Worm (Caenorhabditis elegans) whole organism, late embryonic: Measurements from ENCODE around the gene atg-13.

Experiments
- C08G9.2 ChIP-seq: sonication (generic microtip); optimal IDR thresholded peaks from 2 replicates; lab custom pipeline; 2016; ENCODE audit warnings: mild to moderate bottlenecking, missing genetic modification characterization, moderate library complexity, missing compliant biosample characterization
- C38D4.7 ChIP-seq: fragments of 200-800 bp; sonication (Bioruptor generic); optimal IDR thresholded peaks from 2 replicates; lab custom pipeline; 2018; ENCODE audit warnings: mild to moderate bottlenecking, missing genetic modification characterization, moderate library complexity, missing compliant biosample characterization
- K02D7.2 ChIP-seq: sonication (generic microtip); optimal IDR thresholded peaks from 2 replicates; lab custom pipeline; 2017; ENCODE audit warnings: mild to moderate bottlenecking, missing genetic modification characterization, missing compliant biosample characterization
- K09A11.1 ChIP-seq: sonication (generic microtip); optimal IDR thresholded peaks from 2 replicates; lab custom pipeline; 2017; ENCODE audit warnings: antibody characterized with exemption, mild to moderate bottlenecking, missing genetic modification characterization, missing compliant biosample characterization; ENCODE audit not compliant: insufficient read depth
- T23F11.4 ChIP-seq: fragments of 200-800 bp; sonication (Bioruptor generic); optimal IDR thresholded peaks from 2 replicates; lab custom pipeline; 2018; ENCODE audit warnings: mild to moderate bottlenecking, missing genetic modification characterization, missing compliant biosample characterization
- Y22D7AL.16 ChIP-seq: sonication (generic microtip); optimal IDR thresholded peaks from 2 replicates; lab custom pipeline; 2016; ENCODE audit warnings: missing genetic modification characterization, missing compliant biosample characterization
- ahr-1 ChIP-seq: sonication (generic microtip); optimal IDR thresholded peaks from 2 replicates; lab custom pipeline; 2016; ENCODE audit warnings: missing genetic modification characterization, missing compliant biosample characterization
- ama-1 ChIP-seq: fragments of 150-350 bp; optimal IDR thresholded peaks from 2 replicates; lab custom pipeline; 2014
- ceh-18 ChIP-seq: sonication (generic microtip); optimal IDR thresholded peaks from 2 replicates; lab custom pipeline; 2016; ENCODE audit warnings: missing genetic modification characterization, missing compliant biosample characterization
- ceh-19 ChIP-seq: fragments of 200-800 bp; sonication (Bioruptor generic); optimal IDR thresholded peaks from 2 replicates; lab custom pipeline; 2018; ENCODE audit warnings: mild to moderate bottlenecking, missing genetic modification characterization, missing compliant biosample characterization
- ceh-2 ChIP-seq: sonication (generic microtip); optimal IDR thresholded peaks from 2 replicates; lab custom pipeline; 2016; ENCODE audit warnings: missing genotype, missing genetic modification characterization, missing compliant biosample characterization
- ceh-34 ChIP-seq: sonication (generic microtip); optimal IDR thresholded peaks from 2 replicates; lab custom pipeline; 2016; ENCODE audit warnings: mild to moderate bottlenecking, missing genetic modification characterization, missing compliant biosample characterization
- ceh-45 ChIP-seq: fragments of 200-800 bp; sonication (Bioruptor generic); IDR thresholded peaks from 2 replicates; pipeline ENCODE4 v1.3.6; 2022; ENCODE audit warnings: missing genetic modification reagents, missing genetic modification characterization, missing compliant biosample characterization
- ceh-6 ChIP-seq: fragments of 200-800 bp; sonication (Bioruptor generic); optimal IDR thresholded peaks from 2 replicates; lab custom pipeline; 2018; ENCODE audit warnings: mild to moderate bottlenecking, missing genetic modification characterization, missing compliant biosample characterization
- ets-4 ChIP-seq: sonication (generic microtip); optimal IDR thresholded peaks from 2 replicates; lab custom pipeline; 2016; ENCODE audit warnings: missing genetic modification characterization, missing compliant biosample characterization
- eyg-1 ChIP-seq: sonication (generic microtip); optimal IDR thresholded peaks from 2 replicates; lab custom pipeline; 2016; ENCODE audit warnings: missing genotype, missing genetic modification characterization, missing compliant biosample characterization
- fax-1 ChIP-seq: sonication (generic microtip); optimal IDR thresholded peaks from 2 replicates; lab custom pipeline; 2016; ENCODE audit warnings: missing genotype, missing genetic modification characterization, missing compliant biosample characterization
- gmeb-2 ChIP-seq: sonication (generic microtip); optimal IDR thresholded peaks from 2 replicates; lab custom pipeline; 2016; ENCODE audit warnings: missing genetic modification characterization, inconsistent platforms, missing compliant biosample characterization
- hlh-13 ChIP-seq: fragments of 200-800 bp; sonication (Bioruptor generic); optimal IDR thresholded peaks from 2 replicates; lab custom pipeline; 2018; ENCODE audit warnings: mild to moderate bottlenecking, missing genetic modification characterization, missing compliant biosample characterization
- hlh-15 ChIP-seq: sonication (generic microtip); optimal IDR thresholded peaks from 2 replicates; lab custom pipeline; 2016; ENCODE audit warnings: missing genetic modification characterization, missing compliant biosample characterization
- hlh-30 ChIP-seq: sonication (generic microtip); optimal IDR thresholded peaks from 2 replicates; lab custom pipeline; 2017; ENCODE audit warnings: antibody characterized with exemption, missing genetic modification characterization, missing compliant biosample characterization; ENCODE audit not compliant: insufficient read depth
- hlh-6 ChIP-seq: sonication (generic microtip); optimal IDR thresholded peaks from 2 replicates; lab custom pipeline; 2016; ENCODE audit warnings: missing genotype, missing genetic modification characterization, missing compliant biosample characterization
- hlh-8 ChIP-seq: sonication (generic microtip); optimal IDR thresholded peaks from 2 replicates; lab custom pipeline; 2016; ENCODE audit warnings: missing genotype, missing genetic modification characterization, missing compliant biosample characterization
- lim-6 ChIP-seq: sonication (generic microtip); optimal IDR thresholded peaks from 2 replicates; lab custom pipeline; 2016; ENCODE audit warnings: missing genetic modification characterization, missing compliant biosample characterization
- lin-11 ChIP-seq: fragments of 200-800 bp; sonication (Bioruptor generic); optimal IDR thresholded peaks from 2 replicates; lab custom pipeline; 2018; ENCODE audit warnings: mild to moderate bottlenecking, missing genetic modification characterization, missing compliant biosample characterization
- nfya-1 ChIP-seq: sonication (generic microtip); optimal IDR thresholded peaks from 2 replicates; lab custom pipeline; 2017; ENCODE audit warnings: missing genetic modification characterization, mild to moderate bottlenecking, missing compliant biosample characterization, antibody characterized with exemption, moderate library complexity
- npax-4 ChIP-seq: sonication (generic microtip); optimal IDR thresholded peaks from 2 replicates; lab custom pipeline; 2016; ENCODE audit warnings: missing genetic modification characterization, missing compliant biosample characterization
- odd-2 ChIP-seq: sonication (generic microtip); optimal IDR thresholded peaks from 2 replicates; lab custom pipeline; 2017; ENCODE audit warnings: antibody characterized with exemption, mild to moderate bottlenecking, missing genetic modification characterization, missing compliant biosample characterization
- pag-3 ChIP-seq: sonication (generic microtip); optimal IDR thresholded peaks from 2 replicates; lab custom pipeline; 2016; ENCODE audit warnings: missing compliant biosample characterization, missing genetic modification characterization, borderline replicate concordance
- pax-1 ChIP-seq: fragments of 150-350 bp; optimal IDR thresholded peaks from 2 replicates; lab custom pipeline; 2014; ENCODE audit warnings: missing biosample characterization, missing genetic modification characterization
- pha-4 ChIP-seq: fragments of 150-350 bp; optimal IDR thresholded peaks from 2 replicates; lab custom pipeline; 2018; ENCODE audit warnings: missing biosample characterization, missing genetic modification reagents, missing genetic modification characterization
- ref-2 ChIP-seq: sonication (generic microtip); optimal IDR thresholded peaks from 2 replicates; lab custom pipeline; 2016; ENCODE audit warnings: missing genetic modification characterization, missing compliant biosample characterization
- rnt-1 ChIP-seq: sonication (generic microtip); optimal IDR thresholded peaks from 2 replicates; lab custom pipeline; 2016; ENCODE audit warnings: missing genetic modification characterization, missing compliant biosample characterization
- sdc-2 ChIP-seq: sonication (generic microtip); optimal IDR thresholded peaks from 2 replicates; lab custom pipeline; 2016; ENCODE audit warnings: missing genotype, missing genetic modification characterization, missing compliant biosample characterization
- sox-4 ChIP-seq: sonication (generic microtip); optimal IDR thresholded peaks from 2 replicates; lab custom pipeline; 2017; ENCODE audit warnings: mild to moderate bottlenecking, missing genetic modification characterization, inconsistent platforms, missing compliant biosample characterization
- tbx-2 ChIP-seq: sonication (generic microtip); optimal IDR thresholded peaks from 2 replicates; lab custom pipeline; 2016; ENCODE audit warnings: missing genetic modification characterization, missing compliant biosample characterization
- unc-3 ChIP-seq, 2 experiments: fragments of 200-800 bp in 1 of 2; sonication (Bioruptor generic) in 1 of 2; sonication (generic microtip) in 1 of 2; conservative IDR thresholded peaks in 1 of 2; optimal IDR thresholded peaks in 1 of 2; 2 replicates each; pipeline versions ENCODE4 v1.3.6 to Lab custom; 2016 to 2022; ENCODE audit warnings: missing compliant biosample characterization in 2 of 2, missing genetic modification characterization in 2 of 2, missing genetic modification reagents in 1 of 2
- unc-42 ChIP-seq: sonication (generic microtip); optimal IDR thresholded peaks from 2 replicates; lab custom pipeline; 2016; ENCODE audit warnings: missing genotype, missing genetic modification characterization, missing compliant biosample characterization
- zip-5 ChIP-seq: sonication (generic microtip); optimal IDR thresholded peaks from 2 replicates; lab custom pipeline; 2016; ENCODE audit warnings: missing genetic modification characterization, missing compliant biosample characterization
- ztf-16 ChIP-seq: sonication (generic microtip); optimal IDR thresholded peaks from 2 replicates; lab custom pipeline; 2017; ENCODE audit warnings: missing genetic modification characterization, missing compliant biosample characterization

Gene atg-13

DNA sequence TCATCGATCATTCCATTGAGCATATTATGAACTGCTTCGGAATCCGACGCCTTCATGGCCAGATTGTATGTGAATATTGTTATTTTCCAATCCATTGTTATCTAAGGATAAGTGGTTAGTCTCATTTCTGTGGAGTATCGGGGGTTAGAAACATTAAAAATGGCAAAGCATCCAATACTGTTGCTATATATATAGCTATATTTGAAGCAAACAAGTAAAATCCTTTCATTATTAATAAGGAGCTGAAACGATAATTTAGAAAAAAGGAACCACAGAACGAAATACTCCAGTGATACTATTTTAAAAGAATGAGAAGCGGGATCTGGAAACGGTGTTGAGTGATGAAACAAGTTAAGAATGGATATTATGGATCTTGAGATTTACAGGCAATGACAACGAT lies 3.2 kb upstream of the atg-13 start, which contains the start of gene inpp-5K:
inpp-5K (minus strand) TSS at position 101 of the 400 bp plus-strand sequence.
- no peak for TF ChIP-seq tbx-2 (tag; lab: Kevin White, UChicago)

DNA sequence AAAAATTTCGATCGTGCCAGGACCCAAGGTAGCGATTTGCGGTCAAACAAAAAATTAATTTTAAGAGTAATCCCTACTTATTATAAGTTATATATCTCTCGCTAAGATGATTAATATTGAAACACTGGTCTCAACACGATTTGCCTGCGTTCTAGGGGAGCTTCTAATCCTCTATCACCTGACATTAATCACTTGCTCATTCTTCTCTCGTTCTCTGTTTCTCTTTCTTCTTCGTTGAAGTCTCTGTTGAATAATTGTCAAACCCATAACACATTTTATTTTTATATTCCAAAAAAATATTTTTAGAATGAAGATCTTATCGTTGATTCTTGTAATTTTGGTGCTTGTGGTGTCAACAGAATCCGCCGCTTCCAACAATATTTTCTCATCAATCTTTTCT lies 2.8 kb downstream of the atg-13 start, which contains the start of gene D2007.1:
D2007.1 (plus strand) TSS at position 301 of the 400 bp plus-strand sequence.
- TF ChIP-seq sox-4 (tag; lab: Kevin White, UChicago), result no peak
- peak; percentile 27 for TF ChIP-seq hlh-30

DNA sequence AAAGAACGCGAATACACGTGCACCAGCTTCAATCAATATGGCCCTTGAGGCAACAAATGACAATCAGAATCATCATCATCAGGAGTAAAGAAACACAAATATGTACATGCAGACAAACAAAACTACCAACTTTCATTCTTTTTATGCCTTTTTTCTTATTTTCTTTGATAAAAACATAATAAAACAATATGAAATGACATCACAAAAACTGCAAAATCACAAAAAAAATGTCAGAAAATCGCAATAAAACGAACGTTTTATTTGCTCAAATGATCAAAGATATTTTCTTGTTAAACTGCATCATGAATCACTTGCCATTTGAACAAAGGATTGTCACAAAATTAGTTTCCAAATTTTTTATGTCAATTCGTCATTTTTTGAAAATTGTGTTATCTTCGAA lies 3.6 kb downstream of the atg-13 start:
- TF ChIP-seq pag-3 (tag; lab: Kevin White, UChicago), result no peak
- TF ChIP-seq odd-2 (tag; lab: Kevin White, UChicago), result no peak
- no peak for TF ChIP-seq ama-1
- no peak for TF ChIP-seq C08G9.2
- no peak for TF ChIP-seq C38D4.7 (GFP tag; lab: Kevin White, UChicago)
- TF ChIP-seq hlh-15 (tag; lab: Kevin White, UChicago), result no peak
- TF ChIP-seq K09A11.1 (tag; lab: Kevin White, UChicago), result no peak
- TF ChIP-seq ceh-6 (GFP tag; lab: Kevin White, UChicago), result no peak
- no peak for TF ChIP-seq pax-1 (tag; lab: Kevin White, UChicago)
- no peak for TF ChIP-seq sdc-2 (tag; lab: Kevin White, UChicago)
- no peak for TF ChIP-seq ceh-18 (tag; lab: Kevin White, UChicago)
- no peak for TF ChIP-seq zip-5 (tag; lab: Kevin White, UChicago)
- no peak for TF ChIP-seq ceh-45 (GFP tag; lab: Robert Waterston, UW)
- TF ChIP-seq ceh-19 (GFP tag; lab: Kevin White, UChicago), result no peak
- TF ChIP-seq npax-4 (tag; lab: Kevin White, UChicago), result no peak
- TF ChIP-seq hlh-13 (GFP tag; lab: Kevin White, UChicago), result no peak
- TF ChIP-seq ceh-2 (tag; lab: Kevin White, UChicago), result no peak

DNA sequence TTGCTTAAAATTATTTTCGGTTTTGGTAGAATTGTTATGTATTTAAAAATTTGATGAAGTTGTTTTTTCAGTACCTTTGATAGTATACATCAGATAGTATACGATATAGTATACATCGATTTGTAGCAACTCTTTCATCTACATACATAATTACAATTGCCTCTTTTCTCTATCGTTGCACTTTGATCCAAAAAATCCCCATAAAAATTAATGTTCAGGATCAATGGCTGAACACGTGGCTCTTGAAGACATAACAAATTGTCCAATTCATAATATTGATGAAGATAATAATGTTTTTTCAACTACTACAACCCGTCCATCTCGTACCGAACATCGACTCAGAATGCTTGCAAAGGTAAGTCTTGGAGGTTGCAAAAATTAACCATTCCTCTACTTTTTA lies 9.2 kb downstream of the atg-13 start, which contains the start of gene D2007.2:
D2007.2 (plus strand) TSS at position 213 of the 400 bp plus-strand sequence.
- no peak for TF ChIP-seq gmeb-2 (tag; lab: Kevin White, UChicago)

DNA sequence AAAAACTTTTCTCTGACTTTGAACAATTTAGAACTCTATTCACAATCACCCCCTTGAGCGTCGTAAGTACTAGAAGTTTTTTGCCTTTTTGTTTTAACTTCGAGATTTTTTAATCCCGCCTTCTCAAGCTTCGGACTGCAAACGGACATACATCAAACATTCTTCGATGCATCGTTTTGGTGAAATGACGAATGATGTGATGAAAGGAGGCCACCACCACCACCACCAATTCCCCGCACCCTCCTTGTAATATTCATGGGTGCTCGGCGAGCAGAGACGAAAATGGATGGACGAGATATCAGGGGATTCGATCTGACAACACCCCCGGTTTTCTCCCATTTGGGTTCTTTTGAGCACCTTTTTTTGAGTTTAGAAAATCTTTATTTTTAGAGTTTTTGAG lies 12.0 kb downstream of the atg-13 start:
- TF ChIP-seq unc-3 (GFP tag; conservative IDR thresholded peaks at IDR 0.05; lab: Robert Waterston, UW) (no peak), unc-3 (tag; optimal IDR thresholded peaks at IDR 0.05; lab: Kevin White, UChicago) (no peak), zip-5 (tag; lab: Kevin White, UChicago) (no peak), ref-2 (tag; lab: Kevin White, UChicago) (no peak), lim-6 (tag; lab: Kevin White, UChicago) (no peak), pax-1 (tag; lab: Kevin White, UChicago) (no peak)

DNA sequence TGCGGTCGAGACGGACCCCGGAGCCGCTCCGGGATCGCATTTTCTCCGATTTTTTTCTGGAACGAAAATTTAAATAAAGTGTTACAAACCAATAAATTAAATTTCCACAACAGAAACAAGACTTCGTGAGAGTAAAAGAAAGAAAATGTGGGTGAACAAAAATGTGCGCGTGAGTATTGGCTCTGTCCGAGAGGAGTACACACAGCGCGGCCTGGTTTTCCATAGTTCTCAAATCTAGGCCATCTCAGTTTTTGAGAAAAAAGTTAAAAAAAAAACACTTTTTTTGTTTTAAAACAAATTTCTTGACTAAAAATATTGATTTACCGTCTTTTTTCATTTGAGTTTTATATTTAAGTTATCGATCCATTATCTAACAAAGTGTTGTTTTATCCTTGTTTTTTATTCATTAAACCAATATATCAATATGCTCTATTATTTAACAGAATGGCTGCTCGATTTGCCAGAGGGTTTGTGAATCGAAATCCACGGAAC lies 13.4 kb downstream of the atg-13 start, which contains the start of the genes C14B9.8 and mrpl-18:
C14B9.8 (minus strand) TSS at position 56 of the 492 bp plus-strand sequence.
mrpl-18 (plus strand) TSS at position 442 of the 492 bp plus-strand sequence.
- peak; percentile 2 for TF ChIP-seq hlh-15 (tag; lab: Kevin White, UChicago)
- TF ChIP-seq rnt-1 (tag; lab: Kevin White, UChicago), result peak; percentile 71
- no peak for TF ChIP-seq hlh-6 (tag; lab: Kevin White, UChicago)
- no peak for TF ChIP-seq eyg-1 (tag; lab: Kevin White, UChicago)
- TF ChIP-seq Y22D7AL.16 (tag; lab: Kevin White, UChicago), result no peak
- TF ChIP-seq tbx-2 (tag; lab: Kevin White, UChicago), result peak; percentile 95
- TF ChIP-seq fax-1 (tag; lab: Kevin White, UChicago), result peak; percentile 74
- TF ChIP-seq lim-6 (tag; lab: Kevin White, UChicago), result peak; percentile 63
- TF ChIP-seq lin-11 (tag; lab: Kevin White, UChicago), result no peak
- no peak for TF ChIP-seq K02D7.2 (tag; lab: Kevin White, UChicago)
- TF ChIP-seq ref-2 (tag; lab: Kevin White, UChicago), result peak; percentile 83
- peak; percentile 30 for TF ChIP-seq ztf-16 (tag; lab: Kevin White, UChicago)
- TF ChIP-seq C38D4.7 (GFP tag; lab: Kevin White, UChicago), result no peak
- TF ChIP-seq unc-42 (tag; lab: Kevin White, UChicago), result peak; percentile 55
- no peak for TF ChIP-seq nfya-1 (tag; lab: Kevin White, UChicago)
- TF ChIP-seq ceh-34 (tag; lab: Kevin White, UChicago), result no peak
- TF ChIP-seq pha-4 (tag; lab: Kevin White, UChicago), result no peak
- TF ChIP-seq hlh-8, result peak; percentile 81
- no peak for TF ChIP-seq hlh-13 (GFP tag; lab: Kevin White, UChicago)
- peak; percentile 84 for TF ChIP-seq ets-4
- no peak for TF ChIP-seq T23F11.4 (GFP tag; lab: Kevin White, UChicago)
- TF ChIP-seq pag-3 (tag; lab: Kevin White, UChicago), result no peak
- peak; percentile 56 for TF ChIP-seq ahr-1 (tag; lab: Kevin White, UChicago)
- peak; percentile 94 for TF ChIP-seq ceh-2 (tag; lab: Kevin White, UChicago)
- TF ChIP-seq ceh-19 (GFP tag; lab: Kevin White, UChicago), result no peak
